Fruit fly (Drosophila melanogaster) whole organism, embryonic: Measurements from ENCODE around the gene CG14817.

Experiments
- ATbp ChIP-seq: fragments of 200-800 bp; sonication (Bioruptor generic); optimal IDR thresholded peaks from 2 replicates; lab custom pipeline; 2017; ENCODE audit warnings: missing biosample characterization, mild to moderate bottlenecking, missing genetic modification characterization, missing genetic modification reagents
- Atf-2 ChIP-seq: fragments of 200-800 bp; sonication (Bioruptor generic); optimal IDR thresholded peaks from 2 replicates; lab custom pipeline; 2016; ENCODE audit warnings: missing biosample characterization, missing genetic modification characterization
- Atf6 ChIP-seq: fragments of 200-800 bp; sonication (Bioruptor generic); IDR thresholded peaks from 2 replicates; pipeline ENCODE4 v1.3.6; 2022; ENCODE audit warnings: missing biosample characterization, missing genetic modification characterization
- Blimp-1 ChIP-seq: fragments of 200-800 bp; sonication (Bioruptor generic); optimal IDR thresholded peaks from 3 replicates; lab custom pipeline; 2018; ENCODE audit warnings: missing biosample characterization, missing genetic modification characterization, mild to moderate bottlenecking, moderate library complexity, missing genetic modification reagents
- CG11560 ChIP-seq: fragments of 200-800 bp; sonication (Bioruptor generic); IDR thresholded peaks from 3 replicates; pipeline ENCODE4 v1.3.6; 2022; ENCODE audit warnings: missing biosample characterization, missing genetic modification characterization
- CG13287 ChIP-seq: fragments of 200-800 bp; sonication (Bioruptor generic); IDR thresholded peaks from 2 replicates; pipeline ENCODE4 v1.3.6; 2022; ENCODE audit warnings: missing biosample characterization, missing genetic modification characterization; ENCODE audit not compliant: partially characterized antibody
- CG2889 ChIP-seq: fragments of 200-800 bp; sonication (Bioruptor generic); IDR thresholded peaks from 3 replicates; pipeline ENCODE4 v1.3.6; 2022; ENCODE audit warnings: missing biosample characterization, missing genetic modification characterization
- CG32772 ChIP-seq: fragments of 200-800 bp; sonication (Bioruptor generic); IDR thresholded peaks from 2 replicates; pipeline ENCODE4 v1.3.6; 2022; ENCODE audit warnings: missing biosample characterization, missing genetic modification characterization
- CG3281 ChIP-seq: fragments of 200-800 bp; sonication (Bioruptor generic); optimal IDR thresholded peaks from 3 replicates; lab custom pipeline; 2017; ENCODE audit warnings: missing biosample characterization, mild to moderate bottlenecking, missing genetic modification characterization
- CG4707 ChIP-seq: fragments of 200-800 bp; sonication (Bioruptor generic); optimal IDR thresholded peaks from 2 replicates; lab custom pipeline; 2018; ENCODE audit warnings: missing biosample characterization, mild to moderate bottlenecking, missing genetic modification characterization, moderate library complexity
- CG6791 ChIP-seq: fragments of 200-800 bp; sonication (Bioruptor generic); IDR thresholded peaks from 3 replicates; pipeline ENCODE4 v1.3.6; 2022; ENCODE audit warnings: missing biosample characterization, missing genetic modification characterization; ENCODE audit not compliant: partially characterized antibody
- CG8478 ChIP-seq: fragments of >200 bp; optimal IDR thresholded peaks from 2 replicates; lab custom pipeline; 2018
- CG9727 ChIP-seq: fragments of 200-800 bp; sonication (Bioruptor generic); optimal IDR thresholded peaks from 3 replicates; lab custom pipeline; 2017; ENCODE audit warnings: missing biosample characterization, mild to moderate bottlenecking, missing genetic modification characterization
- CG9876 ChIP-seq: fragments of 200-800 bp; sonication (Bioruptor generic); optimal IDR thresholded peaks from 2 replicates; lab custom pipeline; 2016; ENCODE audit warnings: missing biosample characterization, missing genetic modification characterization
- CrebB ChIP-seq: fragments of 200-800 bp; sonication (Bioruptor generic); optimal IDR thresholded peaks from 3 replicates; lab custom pipeline; 2018; ENCODE audit warnings: missing biosample characterization, mild to moderate bottlenecking, missing genetic modification characterization
- Dip3 ChIP-seq: fragments of 200-800 bp; sonication (Bioruptor generic); optimal IDR thresholded peaks from 3 replicates; lab custom pipeline; 2016; ENCODE audit warnings: missing biosample characterization, missing genetic modification characterization
- HmgD ChIP-seq: fragments of 200-800 bp; sonication (Bioruptor generic); optimal IDR thresholded peaks from 3 replicates; lab custom pipeline; 2016; ENCODE audit warnings: missing biosample characterization, missing genetic modification characterization
- Hr78 ChIP-seq, 2 experiments: fragments of 200-800 bp in 1 of 2; fragments of >200 bp in 1 of 2; sonication (Bioruptor generic) in 1 of 2; optimal IDR thresholded peaks; 2 replicates each; lab custom pipeline; 2017 to 2019; ENCODE audit warnings: missing biosample characterization in 2 of 2, missing genetic modification characterization in 2 of 2, mild to moderate bottlenecking in 1 of 2, moderate library complexity in 1 of 2
- Myb ChIP-seq: fragments of 200-800 bp; sonication (Bioruptor generic); optimal IDR thresholded peaks from 2 replicates; lab custom pipeline; 2016; ENCODE audit warnings: missing biosample characterization, missing genetic modification characterization
- Pdp1 ChIP-seq, 2 experiments: fragments of 200-800 bp; sonication (Bioruptor generic); optimal IDR thresholded peaks; 3 replicates each; lab custom pipeline; 2016; ENCODE audit warnings: missing biosample characterization in 2 of 2, missing genetic modification characterization in 2 of 2, mild to moderate bottlenecking in 1 of 2, moderate library complexity in 1 of 2
- Ptx1 ChIP-seq: fragments of 200-800 bp; sonication (Bioruptor generic); IDR thresholded peaks from 2 replicates; pipeline ENCODE4 v1.3.6; 2022; ENCODE audit warnings: missing biosample characterization, missing genetic modification characterization
- Rfx ChIP-seq: fragments of 200-800 bp; sonication (Bioruptor generic); IDR thresholded peaks from 2 replicates; pipeline ENCODE4 v1.3.6; 2022; ENCODE audit warnings: missing biosample characterization, missing genetic modification characterization
- Sry-β ChIP-seq: fragments of 200-800 bp; sonication (Bioruptor generic); optimal IDR thresholded peaks from 2 replicates; lab custom pipeline; 2018; ENCODE audit warnings: missing biosample characterization, mild to moderate bottlenecking, missing genetic modification characterization, moderate library complexity
- ci ChIP-seq: fragments of 200-800 bp; sonication (Bioruptor generic); IDR thresholded peaks from 3 replicates; pipeline ENCODE4 v1.3.6; 2022; ENCODE audit warnings: missing biosample characterization, missing genetic modification characterization
- crc ChIP-seq: fragments of 200-800 bp; sonication (Bioruptor generic); optimal IDR thresholded peaks from 2 replicates; lab custom pipeline; 2016; ENCODE audit warnings: missing biosample characterization, missing genetic modification characterization
- dati ChIP-seq: fragments of 200-800 bp; sonication (Bioruptor generic); IDR thresholded peaks from 2 replicates; pipeline ENCODE4 v1.3.6; 2022; ENCODE audit warnings: missing biosample characterization, missing genetic modification characterization
- dimm ChIP-seq: fragments of 200-800 bp; sonication (Bioruptor generic); IDR thresholded peaks from 2 replicates; pipeline ENCODE4 v1.3.6; 2022; ENCODE audit warnings: missing biosample characterization, missing genetic modification characterization
- fd64A ChIP-seq: fragments of 200-800 bp; sonication (Bioruptor generic); optimal IDR thresholded peaks from 3 replicates; lab custom pipeline; 2018; ENCODE audit warnings: missing biosample characterization, mild to moderate bottlenecking, missing genetic modification characterization
- gt ChIP-seq: fragments of 200-800 bp; sonication (Bioruptor generic); IDR thresholded peaks from 2 replicates; pipeline ENCODE4 v1.3.6; 2022; ENCODE audit warnings: missing biosample characterization, missing genetic modification characterization
- kni ChIP-seq: fragments of 200-800 bp; sonication (Bioruptor generic); optimal IDR thresholded peaks from 3 replicates; lab custom pipeline; 2017; ENCODE audit warnings: mild to moderate bottlenecking, missing biosample characterization, missing genetic modification reagents, missing genetic modification characterization
- lbe ChIP-seq: fragments of 200-800 bp; sonication (Bioruptor generic); optimal IDR thresholded peaks from 2 replicates; lab custom pipeline; 2016; ENCODE audit warnings: missing biosample characterization, mild to moderate bottlenecking, missing genetic modification characterization
- pho ChIP-seq: fragments of 200-800 bp; sonication (Bioruptor generic); optimal IDR thresholded peaks from 2 replicates; lab custom pipeline; 2016; ENCODE audit warnings: missing biosample characterization, missing genetic modification characterization
- pros ChIP-seq: fragments of 200-800 bp; sonication (Bioruptor generic); optimal IDR thresholded peaks from 3 replicates; lab custom pipeline; 2019; ENCODE audit warnings: missing biosample characterization, mild to moderate bottlenecking, missing genetic modification characterization, moderate library complexity
- rib ChIP-seq: fragments of 200-800 bp; sonication (Bioruptor generic); IDR thresholded peaks from 2 replicates; pipeline ENCODE4 v1.3.6; 2022; ENCODE audit warnings: missing biosample characterization, missing genetic modification characterization
- row ChIP-seq: fragments of 200-800 bp; sonication (Bioruptor generic); IDR thresholded peaks from 3 replicates; pipeline ENCODE4 v1.3.6; 2022; ENCODE audit warnings: missing biosample characterization, missing genetic modification characterization
- shn ChIP-seq: fragments of 200-800 bp; sonication (Bioruptor generic); optimal IDR thresholded peaks from 3 replicates; lab custom pipeline; 2016; ENCODE audit warnings: missing biosample characterization, missing genetic modification characterization
- sob ChIP-seq: fragments of 200-800 bp; sonication (Bioruptor generic); IDR thresholded peaks from 2 replicates; pipeline ENCODE4 v1.3.6; 2022; ENCODE audit warnings: missing biosample characterization, missing genetic modification characterization
- sqz ChIP-seq: fragments of 200-800 bp; sonication (Bioruptor generic); optimal IDR thresholded peaks from 3 replicates; lab custom pipeline; 2018; ENCODE audit warnings: missing biosample characterization, mild to moderate bottlenecking, missing genetic modification characterization
- tna ChIP-seq: fragments of 200-800 bp; sonication (Bioruptor generic); IDR thresholded peaks from 2 replicates; pipeline ENCODE4 v1.3.6; 2022; ENCODE audit warnings: missing biosample characterization, missing genetic modification characterization; ENCODE audit not compliant: partially characterized antibody
- vvl ChIP-seq: fragments of 200-800 bp; sonication (Bioruptor generic); IDR thresholded peaks from 2 replicates; pipeline ENCODE4 v1.3.6; 2022; ENCODE audit warnings: missing biosample characterization, missing genetic modification characterization
- wek ChIP-seq: fragments of 200-800 bp; sonication (Bioruptor generic); optimal IDR thresholded peaks from 3 replicates; lab custom pipeline; 2018; ENCODE audit warnings: missing biosample characterization, mild to moderate bottlenecking, missing genetic modification characterization, moderate library complexity
- yki ChIP-seq: fragments of >200 bp; optimal IDR thresholded peaks from 3 replicates; lab custom pipeline; 2018
- zf30C ChIP-seq: fragments of 200-800 bp; sonication (Bioruptor generic); optimal IDR thresholded peaks from 3 replicates; lab custom pipeline; 2018; ENCODE audit warnings: missing biosample characterization, mild to moderate bottlenecking, missing genetic modification characterization
- zfh1 ChIP-seq: fragments of 200-800 bp; sonication (Bioruptor generic); IDR thresholded peaks from 3 replicates; pipeline ENCODE4 v1.3.6; 2022; ENCODE audit warnings: missing biosample characterization, missing genetic modification characterization

The CG14817 gene

dm6 chrX:1840520-1840919 is 36.5 kb downstream of the CG14817 start (continued):
- no peak for TF ChIP-seq HmgD (GFP tag; lab: Kevin White, UChicago)
- no peak for TF ChIP-seq CG3281 (GFP tag; lab: Kevin White, UChicago)
- TF ChIP-seq CG9727 (GFP tag; lab: Kevin White, UChicago), result peak; percentile 16
- 0 out of 2 replicates have a peak, but pooled peaks have one; percentile 33 for TF ChIP-seq CG32772 (GFP tag; lab: Robert Waterston, UW)
- TF ChIP-seq ci (GFP tag; lab: Robert Waterston, UW), result no peak
- no peak for TF ChIP-seq Atf-2 (GFP tag; lab: Kevin White, UChicago)
- TF ChIP-seq CG2889 (GFP tag; lab: Robert Waterston, UW), result no peak
- no peak for TF ChIP-seq zfh1 (GFP tag; lab: Robert Waterston, UW)
- no peak for TF ChIP-seq dati (GFP tag; lab: Robert Waterston, UW)
- peak; percentile 16; the same call in 1 of the 3 replicates for TF ChIP-seq row (GFP tag; lab: Robert Waterston, UW)
- no peak for TF ChIP-seq Sry-β (GFP tag; lab: Kevin White, UChicago)
- peak; percentile 9 for TF ChIP-seq lbe (GFP tag; lab: Kevin White, UChicago)
- no peak for TF ChIP-seq Rfx (GFP tag; lab: Robert Waterston, UW)
- TF ChIP-seq, all 482 proteins: peak for 10

dm6 chrX:1834702-1835376 is 42.2 kb downstream of the CG14817 start:
- TF ChIP-seq kni (GFP tag; lab: Kevin White, UChicago), result peak; percentile 0
- TF ChIP-seq dimm (GFP tag; lab: Robert Waterston, UW), result no peak
- TF ChIP-seq zf30C (GFP tag; lab: Kevin White, UChicago), result no peak
- peak; percentile 65 for TF ChIP-seq pros (GFP tag; lab: Kevin White, UChicago)
- peak in 1 of 2 experiments; percentile 62 for TF ChIP-seq Pdp1 (GFP tag; optimal IDR thresholded peaks at IDR 0.05; lab: Kevin White, UChicago)
- TF ChIP-seq Ptx1 (GFP tag; lab: Robert Waterston, UW), result no peak
- no peak for TF ChIP-seq crc
- no peak for TF ChIP-seq Atf6 (GFP tag; lab: Robert Waterston, UW)
- TF ChIP-seq fd64A (GFP tag; lab: Kevin White, UChicago), result no peak
- TF ChIP-seq Sry-β (GFP tag; lab: Kevin White, UChicago), result no peak
- TF ChIP-seq vvl, result peak; percentile 33; the same call in 1 of the 2 replicates
- no peak for TF ChIP-seq ATbp (GFP tag; lab: Kevin White, UChicago)
- TF ChIP-seq pho, result no peak
- no peak for TF ChIP-seq rib
- no peak for TF ChIP-seq CG4707 (GFP tag; lab: Kevin White, UChicago)
- TF ChIP-seq yki (lab: Kevin White, UChicago), result no peak
- no peak for TF ChIP-seq CrebB (tag; lab: Kevin White, UChicago)
- peak in 1 of 2 experiments; percentile 94 for TF ChIP-seq Hr78 (GFP tag; optimal IDR thresholded peaks at IDR 0.05; lab: Kevin White, UChicago)
- no peak for TF ChIP-seq CG6791
- TF ChIP-seq shn (GFP tag; lab: Kevin White, UChicago), result no peak
- TF ChIP-seq CG13287 (GFP tag; lab: Robert Waterston, UW), result no peak
- peak; percentile 96 for TF ChIP-seq Blimp-1 (GFP tag; lab: Kevin White, UChicago)
- no peak for TF ChIP-seq CG9876 (GFP tag; lab: Kevin White, UChicago)
- TF ChIP-seq CG11560 (tag; lab: Robert Waterston, UW), result no peak
- TF ChIP-seq row (GFP tag; lab: Robert Waterston, UW), result no peak
- TF ChIP-seq Myb (GFP tag; lab: Kevin White, UChicago), result no peak
- no peak for TF ChIP-seq gt (GFP tag; lab: Robert Waterston, UW)
- TF ChIP-seq tna (GFP tag; lab: Robert Waterston, UW), result no peak
- no peak for TF ChIP-seq wek (GFP tag; lab: Kevin White, UChicago)
- TF ChIP-seq CG8478 (lab: Kevin White, UChicago), result no peak
- TF ChIP-seq Dip3 (GFP tag; lab: Kevin White, UChicago), result no peak
- peak; percentile 34 for TF ChIP-seq sqz
- no peak for TF ChIP-seq sob
